Worm (Caenorhabditis elegans) whole organism, late embryonic: ENCODE data around the gene T23G7.3.
A peak's percentile ranks its signal among the peaks of the same experiment; 100 is the strongest.

Experiments used
- C38D4.7 ChIP-seq: fragments of 200-800 bp; sonication (Bioruptor generic); optimal IDR thresholded peaks from 2 replicates; lab custom pipeline; 2018; ENCODE audit warnings: mild to moderate bottlenecking, missing genetic modification characterization, moderate library complexity, missing compliant biosample characterization
- F13H6.1 ChIP-seq: sonication (generic microtip); optimal IDR thresholded peaks from 2 replicates; lab custom pipeline; 2016; ENCODE audit warnings: missing genetic modification characterization, missing compliant biosample characterization
- T23F11.4 ChIP-seq: fragments of 200-800 bp; sonication (Bioruptor generic); optimal IDR thresholded peaks from 2 replicates; lab custom pipeline; 2018; ENCODE audit warnings: mild to moderate bottlenecking, missing genetic modification characterization, missing compliant biosample characterization
- ama-1 ChIP-seq: fragments of 150-350 bp; optimal IDR thresholded peaks from 2 replicates; lab custom pipeline; 2014
- ceh-14 ChIP-seq: sonication (generic microtip); optimal IDR thresholded peaks from 2 replicates; lab custom pipeline; 2016; ENCODE audit warnings: missing genotype, missing genetic modification characterization, missing compliant biosample characterization
- ceh-18 ChIP-seq: sonication (generic microtip); optimal IDR thresholded peaks from 2 replicates; lab custom pipeline; 2016; ENCODE audit warnings: missing genetic modification characterization, missing compliant biosample characterization
- ceh-2 ChIP-seq: sonication (generic microtip); optimal IDR thresholded peaks from 2 replicates; lab custom pipeline; 2016; ENCODE audit warnings: missing genotype, missing genetic modification characterization, missing compliant biosample characterization
- ceh-22 ChIP-seq: sonication (generic microtip); optimal IDR thresholded peaks from 2 replicates; lab custom pipeline; 2017; ENCODE audit warnings: missing biosample characterization, missing genetic modification characterization
- ceh-31 ChIP-seq: sonication (generic microtip); optimal IDR thresholded peaks from 2 replicates; lab custom pipeline; 2016; ENCODE audit warnings: missing genetic modification characterization, missing compliant biosample characterization
- ceh-45 ChIP-seq: fragments of 200-800 bp; sonication (Bioruptor generic); IDR thresholded peaks from 2 replicates; pipeline ENCODE4 v1.3.6; 2022; ENCODE audit warnings: missing genetic modification reagents, missing genetic modification characterization, missing compliant biosample characterization
- ceh-48 ChIP-seq: sonication (generic microtip); optimal IDR thresholded peaks from 2 replicates; lab custom pipeline; 2016; ENCODE audit warnings: missing genetic modification characterization, inconsistent platforms, missing compliant biosample characterization
- ceh-9 ChIP-seq: sonication (generic microtip); optimal IDR thresholded peaks from 2 replicates; lab custom pipeline; 2016; ENCODE audit warnings: mild to moderate bottlenecking, missing genetic modification characterization, inconsistent platforms, missing compliant biosample characterization
- elt-2 ChIP-seq: sonication (generic microtip); optimal IDR thresholded peaks from 2 replicates; lab custom pipeline; 2016; ENCODE audit warnings: missing genetic modification reagents, missing genetic modification characterization, missing compliant biosample characterization
- elt-4 ChIP-seq: sonication (generic microtip); optimal IDR thresholded peaks from 2 replicates; lab custom pipeline; 2016; ENCODE audit warnings: missing genetic modification characterization, missing compliant biosample characterization
- ets-4 ChIP-seq: sonication (generic microtip); optimal IDR thresholded peaks from 2 replicates; lab custom pipeline; 2016; ENCODE audit warnings: missing genetic modification characterization, missing compliant biosample characterization
- eyg-1 ChIP-seq: sonication (generic microtip); optimal IDR thresholded peaks from 2 replicates; lab custom pipeline; 2016; ENCODE audit warnings: missing genotype, missing genetic modification characterization, missing compliant biosample characterization
- fkh-10 ChIP-seq: fragments of 150-350 bp; optimal IDR thresholded peaks from 2 replicates; lab custom pipeline; 2014; ENCODE audit warnings: missing biosample characterization, missing genetic modification reagents, missing genetic modification characterization
- fkh-6 ChIP-seq: sonication (generic microtip); optimal IDR thresholded peaks from 2 replicates; lab custom pipeline; 2016; ENCODE audit warnings: missing genetic modification characterization, missing compliant biosample characterization
- gmeb-2 ChIP-seq: sonication (generic microtip); optimal IDR thresholded peaks from 2 replicates; lab custom pipeline; 2016; ENCODE audit warnings: missing genetic modification characterization, inconsistent platforms, missing compliant biosample characterization
- hlh-13 ChIP-seq: fragments of 200-800 bp; sonication (Bioruptor generic); optimal IDR thresholded peaks from 2 replicates; lab custom pipeline; 2018; ENCODE audit warnings: mild to moderate bottlenecking, missing genetic modification characterization, missing compliant biosample characterization
- hlh-15 ChIP-seq: sonication (generic microtip); optimal IDR thresholded peaks from 2 replicates; lab custom pipeline; 2016; ENCODE audit warnings: missing genetic modification characterization, missing compliant biosample characterization
- hlh-30 ChIP-seq: sonication (generic microtip); optimal IDR thresholded peaks from 2 replicates; lab custom pipeline; 2017; ENCODE audit warnings: antibody characterized with exemption, missing genetic modification characterization, missing compliant biosample characterization; ENCODE audit not compliant: insufficient read depth
- mec-3 ChIP-seq: sonication (generic microtip); optimal IDR thresholded peaks from 2 replicates; lab custom pipeline; 2016; ENCODE audit warnings: borderline replicate concordance, missing genetic modification characterization, missing compliant biosample characterization
- nfya-1 ChIP-seq: sonication (generic microtip); optimal IDR thresholded peaks from 2 replicates; lab custom pipeline; 2017; ENCODE audit warnings: missing genetic modification characterization, mild to moderate bottlenecking, missing compliant biosample characterization, antibody characterized with exemption, moderate library complexity
- nhr-232 ChIP-seq: sonication (generic microtip); optimal IDR thresholded peaks from 2 replicates; lab custom pipeline; 2016; ENCODE audit warnings: missing genetic modification characterization, missing compliant biosample characterization
- npax-4 ChIP-seq: sonication (generic microtip); optimal IDR thresholded peaks from 2 replicates; lab custom pipeline; 2016; ENCODE audit warnings: missing genetic modification characterization, missing compliant biosample characterization
- pag-3 ChIP-seq: sonication (generic microtip); optimal IDR thresholded peaks from 2 replicates; lab custom pipeline; 2016; ENCODE audit warnings: missing compliant biosample characterization, missing genetic modification characterization, borderline replicate concordance
- pat-9 ChIP-seq: fragments of 200-800 bp; sonication (Bioruptor generic); optimal IDR thresholded peaks from 2 replicates; lab custom pipeline; 2018; ENCODE audit warnings: mild to moderate bottlenecking, missing genetic modification characterization, moderate library complexity, missing compliant biosample characterization
- pha-2 ChIP-seq: sonication (generic microtip); optimal IDR thresholded peaks from 2 replicates; lab custom pipeline; 2017; ENCODE audit warnings: mild to moderate bottlenecking, missing genetic modification characterization, missing compliant biosample characterization
- pqm-1 ChIP-seq: sonication (generic microtip); optimal IDR thresholded peaks from 2 replicates; lab custom pipeline; 2016; ENCODE audit warnings: missing genetic modification characterization, missing compliant biosample characterization
- sdc-2 ChIP-seq: sonication (generic microtip); optimal IDR thresholded peaks from 2 replicates; lab custom pipeline; 2016; ENCODE audit warnings: missing genotype, missing genetic modification characterization, missing compliant biosample characterization
- sox-2 ChIP-seq: fragments of 200-800 bp; sonication (Bioruptor generic); IDR thresholded peaks from 2 replicates; pipeline ENCODE4 v1.3.6; 2022; ENCODE audit warnings: missing genetic modification reagents, missing genetic modification characterization, missing compliant biosample characterization
- sox-4 ChIP-seq: sonication (generic microtip); optimal IDR thresholded peaks from 2 replicates; lab custom pipeline; 2017; ENCODE audit warnings: mild to moderate bottlenecking, missing genetic modification characterization, inconsistent platforms, missing compliant biosample characterization
- syd-9 ChIP-seq: sonication (generic microtip); optimal IDR thresholded peaks from 2 replicates; lab custom pipeline; 2016; ENCODE audit warnings: mild to moderate bottlenecking, missing genetic modification characterization, moderate library complexity, missing compliant biosample characterization
- tbx-7 ChIP-seq: sonication (generic microtip); optimal IDR thresholded peaks from 2 replicates; lab custom pipeline; 2016; ENCODE audit warnings: missing genotype, missing genetic modification characterization, missing compliant biosample characterization
- ttx-3 ChIP-seq: sonication (generic microtip); optimal IDR thresholded peaks from 2 replicates; lab custom pipeline; 2016; ENCODE audit warnings: missing genetic modification reagents, missing genetic modification characterization, missing compliant biosample characterization
- unc-3 ChIP-seq, 2 experiments: fragments of 200-800 bp in 1 of 2; sonication (Bioruptor generic) in 1 of 2; sonication (generic microtip) in 1 of 2; conservative IDR thresholded peaks in 1 of 2; optimal IDR thresholded peaks in 1 of 2; 2 replicates each; pipeline versions ENCODE4 v1.3.6 to Lab custom; 2016 to 2022; ENCODE audit warnings: missing compliant biosample characterization in 2 of 2, missing genetic modification characterization in 2 of 2, missing genetic modification reagents in 1 of 2
- unc-55 ChIP-seq: sonication (generic microtip); optimal IDR thresholded peaks from 2 replicates; lab custom pipeline; 2017; ENCODE audit warnings: missing biosample characterization, missing genetic modification reagents, missing genetic modification characterization
- zip-5 ChIP-seq: sonication (generic microtip); optimal IDR thresholded peaks from 2 replicates; lab custom pipeline; 2016; ENCODE audit warnings: missing genetic modification characterization, missing compliant biosample characterization

T23G7.3 gene

DNA sequence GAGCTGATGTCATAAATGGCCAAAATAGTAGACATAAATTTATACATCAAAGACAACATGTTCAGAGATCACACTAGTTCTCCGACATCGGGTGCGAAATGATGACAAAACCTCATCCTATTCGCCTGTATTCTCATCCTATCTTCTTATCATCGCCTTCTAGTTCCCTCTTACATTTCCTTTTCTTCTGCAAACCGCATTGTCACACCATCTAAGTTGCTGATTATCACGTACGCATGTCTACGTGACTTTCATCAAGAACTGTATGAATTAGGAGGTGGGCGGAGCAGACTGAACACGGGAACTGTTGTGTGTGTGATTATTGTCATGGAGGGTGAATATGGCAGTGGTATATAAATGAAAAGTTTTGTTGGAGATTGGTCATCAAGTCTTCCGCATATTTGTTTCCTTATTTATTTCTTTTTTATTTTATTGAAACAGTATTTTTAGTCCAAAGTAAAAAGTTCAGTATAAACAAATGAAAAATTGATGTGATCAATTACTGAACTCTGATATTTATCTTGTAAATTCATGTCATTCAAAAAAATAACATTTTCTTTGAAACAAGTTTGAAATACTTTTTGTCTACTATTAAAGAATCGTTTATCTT, 7.3 kb downstream of the T23G7.3 start:
- TF ChIP-seq ceh-14 (tag; lab: Kevin White, UChicago): no peak
- TF ChIP-seq ceh-22 (tag; lab: Kevin White, UChicago): no peak
- TF ChIP-seq ama-1 (lab: Kevin White, UChicago): no peak
- TF ChIP-seq npax-4 (tag; lab: Kevin White, UChicago): no peak
- no peak for TF ChIP-seq ceh-45 (GFP tag; lab: Robert Waterston, UW)
- TF ChIP-seq pag-3 (tag; lab: Kevin White, UChicago): no peak
- TF ChIP-seq gmeb-2: no peak
- TF ChIP-seq ceh-2 (tag; lab: Kevin White, UChicago): no peak
- TF ChIP-seq syd-9 (tag; lab: Kevin White, UChicago): no peak
- no peak for TF ChIP-seq hlh-13 (GFP tag; lab: Kevin White, UChicago)
- no peak for TF ChIP-seq ceh-48 (tag; lab: Kevin White, UChicago)

DNA sequence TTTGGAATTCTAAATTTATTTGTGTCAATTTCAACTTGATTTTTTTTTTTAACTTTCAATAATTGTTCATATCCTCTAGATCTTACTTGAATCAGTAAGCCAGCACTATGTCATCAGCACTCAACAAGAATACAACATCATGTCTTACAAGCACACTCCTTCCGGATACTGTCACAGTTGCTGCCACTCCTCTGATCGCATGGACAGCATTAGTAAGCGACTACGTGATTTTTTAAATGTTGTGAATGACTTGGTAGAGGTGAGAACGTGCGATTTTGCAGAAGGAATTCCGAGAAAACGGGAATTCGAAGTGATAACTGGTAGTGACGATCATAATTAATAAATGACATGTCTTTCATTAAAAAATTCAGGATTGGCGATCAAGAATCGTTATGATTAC, 9.6 kb downstream of the T23G7.3 start, which contains the start of gene oac-54:
oac-54 (plus strand) TSS at position 83 of the 400 bp plus-strand sequence.
- TF ChIP-seq ama-1 (lab: Kevin White, UChicago): no peak
- TF ChIP-seq nhr-232 (tag; lab: Kevin White, UChicago): no peak
- no peak for TF ChIP-seq unc-55 (GFP tag; lab: Kevin White, UChicago)
- no peak for TF ChIP-seq pqm-1
- TF ChIP-seq fkh-10 (GFP tag; lab: Kevin White, UChicago): no peak
- no peak for TF ChIP-seq C38D4.7
- no peak for TF ChIP-seq eyg-1 (tag; lab: Kevin White, UChicago)
- no peak for TF ChIP-seq pat-9 (tag; lab: Kevin White, UChicago)
- no peak for TF ChIP-seq ceh-48 (tag; lab: Kevin White, UChicago)

ce11 chrII:9157125-9157524, 10.5 kb downstream of the T23G7.3 start:
- TF ChIP-seq pha-2 (tag; lab: Kevin White, UChicago) (no peak), tbx-7 (tag; lab: Kevin White, UChicago) (no peak), elt-2 (tag; lab: Kevin White, UChicago) (peak; percentile 52)

DNA sequence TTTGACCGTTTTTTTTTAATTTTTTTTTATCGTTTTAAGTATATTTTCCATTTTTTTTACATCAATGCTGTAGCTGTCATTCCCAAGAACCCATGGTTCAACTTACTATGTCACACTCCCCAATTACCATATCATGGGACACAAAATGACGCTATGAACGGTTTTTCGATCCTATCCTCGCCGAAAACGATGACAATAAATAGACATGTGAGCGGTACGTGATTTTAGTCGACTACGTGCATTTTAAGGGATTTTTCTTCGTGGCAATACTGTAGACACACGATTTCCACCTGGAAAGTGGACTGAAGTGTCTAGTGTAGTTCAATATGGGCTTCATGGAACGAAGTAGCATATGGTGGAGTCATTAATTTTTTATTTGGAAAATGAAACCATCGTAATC, 11.4 kb downstream of the T23G7.3 start:
- TF ChIP-seq syd-9 (tag; lab: Kevin White, UChicago): no peak
- no peak for TF ChIP-seq nfya-1 (tag; lab: Kevin White, UChicago)
- TF ChIP-seq fkh-6: no peak
- no peak for TF ChIP-seq hlh-13 (GFP tag; lab: Kevin White, UChicago)
- no peak for TF ChIP-seq sox-2
- no peak for TF ChIP-seq ceh-9 (tag; lab: Kevin White, UChicago)
- no peak for TF ChIP-seq hlh-15 (tag; lab: Kevin White, UChicago)
- no peak for TF ChIP-seq sdc-2
- no peak for TF ChIP-seq mec-3
- no peak for TF ChIP-seq eyg-1 (tag; lab: Kevin White, UChicago)
- TF ChIP-seq, all 69 proteins: peak for 0

DNA sequence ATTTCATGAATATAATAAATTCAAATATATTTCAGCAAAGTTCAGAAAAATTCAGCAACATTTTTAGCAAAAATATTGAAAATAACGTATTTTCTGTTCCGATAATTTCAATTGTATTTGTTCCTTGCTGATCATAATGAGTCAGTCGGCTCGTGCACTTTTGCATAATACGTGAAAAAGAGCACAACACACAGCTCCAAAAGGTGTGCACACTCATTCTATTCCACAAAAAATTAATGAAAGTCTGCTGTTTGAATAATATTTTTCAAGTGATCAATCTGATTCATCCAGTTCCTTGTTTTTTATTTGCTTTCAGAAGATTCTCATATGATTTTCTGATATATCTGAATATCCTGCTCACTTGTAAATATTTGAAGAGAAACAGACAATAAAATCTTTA, 13.3 kb downstream of the T23G7.3 start:
- TF ChIP-seq ceh-14 (tag; lab: Kevin White, UChicago): no peak
- TF ChIP-seq hlh-30 (tag; lab: Kevin White, UChicago): no peak
- no peak for TF ChIP-seq zip-5 (tag; lab: Kevin White, UChicago)
- no peak for TF ChIP-seq ets-4 (tag; lab: Kevin White, UChicago)
- TF ChIP-seq pqm-1: no peak
- TF ChIP-seq ceh-22 (tag; lab: Kevin White, UChicago): no peak
- TF ChIP-seq ttx-3: no peak
- no peak for TF ChIP-seq sox-4 (tag; lab: Kevin White, UChicago)
- no peak for TF ChIP-seq elt-4
- TF ChIP-seq T23F11.4 (GFP tag; lab: Kevin White, UChicago): no peak
- no peak for TF ChIP-seq unc-3 (GFP tag; conservative IDR thresholded peaks at IDR 0.05; lab: Robert Waterston, UW)
- no peak for TF ChIP-seq unc-3 (tag; optimal IDR thresholded peaks at IDR 0.05; lab: Kevin White, UChicago)
- TF ChIP-seq sdc-2: no peak
- TF ChIP-seq gmeb-2: no peak
- no peak for TF ChIP-seq ceh-9 (tag; lab: Kevin White, UChicago)
- TF ChIP-seq ceh-18: no peak
- TF ChIP-seq F13H6.1 (tag; lab: Kevin White, UChicago): no peak
- no peak for TF ChIP-seq pag-3 (tag; lab: Kevin White, UChicago)
- no peak for TF ChIP-seq ceh-31
